Fruit fly (Drosophila melanogaster) whole organism, prepupa: ENCODE data around the gene Rpn11.
A peak's percentile ranks its signal among the peaks of the same experiment; 100 is the strongest.

Source experiments
- CG10631 ChIP-seq: fragments of 200-800 bp; sonication (Bioruptor generic); optimal IDR thresholded peaks from 2 replicates; lab custom pipeline; 2016; ENCODE audit warnings: missing biosample characterization, missing genetic modification characterization
- CG10669 ChIP-seq: fragments of 200-800 bp; sonication (Bioruptor generic); optimal IDR thresholded peaks from 3 replicates; lab custom pipeline; 2018; ENCODE audit warnings: missing biosample characterization, mild to moderate bottlenecking, missing genetic modification characterization, moderate library complexity
- CG11294 ChIP-seq: fragments of 200-800 bp; sonication (Bioruptor generic); IDR thresholded peaks from 2 replicates; pipeline ENCODE4 v1.3.6; 2022; ENCODE audit warnings: missing biosample characterization, missing genetic modification characterization
- CG15336 ChIP-seq: fragments of 200-800 bp; sonication (Bioruptor generic); IDR thresholded peaks from 2 replicates; pipeline ENCODE4 v1.3.6; 2022; ENCODE audit warnings: missing biosample characterization, missing genetic modification characterization
- CG16779 ChIP-seq: fragments of 200-800 bp; sonication (Bioruptor generic); optimal IDR thresholded peaks from 3 replicates; lab custom pipeline; 2017; ENCODE audit warnings: missing biosample characterization, mild to moderate bottlenecking, missing genetic modification characterization
- CG3032 ChIP-seq: fragments of 200-800 bp; optimal IDR thresholded peaks from 2 replicates; lab custom pipeline; 2019; ENCODE audit warnings: missing biosample characterization, mild to moderate bottlenecking, missing genetic modification characterization, moderate library complexity
- CG31627 ChIP-seq: fragments of 200-800 bp; sonication (Bioruptor generic); optimal IDR thresholded peaks from 3 replicates; lab custom pipeline; 2016; ENCODE audit warnings: missing biosample characterization, missing genetic modification characterization
- CG32006 ChIP-seq: fragments of 200-800 bp; sonication (Bioruptor generic); optimal IDR thresholded peaks from 3 replicates; lab custom pipeline; 2017; ENCODE audit warnings: missing biosample characterization, mild to moderate bottlenecking, missing genetic modification characterization
- CG3919 ChIP-seq: fragments of 200-800 bp; sonication (Bioruptor generic); optimal IDR thresholded peaks from 3 replicates; lab custom pipeline; 2016; ENCODE audit warnings: missing biosample characterization, missing genetic modification characterization
- CG4318 ChIP-seq: fragments of 200-800 bp; sonication (Bioruptor generic); optimal IDR thresholded peaks from 3 replicates; lab custom pipeline; 2017; ENCODE audit warnings: missing biosample characterization, mild to moderate bottlenecking, missing genetic modification characterization
- CG6163 ChIP-seq: fragments of 200-800 bp; sonication (Bioruptor generic); IDR thresholded peaks from 3 replicates; pipeline ENCODE4 v1.3.6; 2022; ENCODE audit warnings: missing biosample characterization, missing genetic modification characterization
- CG6792 ChIP-seq: fragments of 200-800 bp; sonication (Bioruptor generic); optimal IDR thresholded peaks from 3 replicates; lab custom pipeline; 2016; ENCODE audit warnings: missing biosample characterization, missing genetic modification characterization
- CG6808 ChIP-seq: fragments of 200-800 bp; sonication (Bioruptor generic); optimal IDR thresholded peaks from 3 replicates; lab custom pipeline; 2017; ENCODE audit warnings: missing biosample characterization, missing genetic modification characterization, mild to moderate bottlenecking, moderate library complexity, missing genetic modification reagents
- CG6854 ChIP-seq: fragments of 200-800 bp; sonication (Bioruptor generic); optimal IDR thresholded peaks from 2 replicates; lab custom pipeline; 2017; ENCODE audit warnings: missing biosample characterization, mild to moderate bottlenecking, missing genetic modification characterization
- CG7368 ChIP-seq: fragments of 200-800 bp; sonication (Bioruptor generic); optimal IDR thresholded peaks from 3 replicates; lab custom pipeline; 2016; ENCODE audit warnings: missing biosample characterization, missing genetic modification characterization
- CG8632 ChIP-seq: fragments of 200-800 bp; sonication (Bioruptor generic); optimal IDR thresholded peaks from 3 replicates; lab custom pipeline; 2016; ENCODE audit warnings: missing biosample characterization, missing genetic modification characterization
- Eip78C ChIP-seq: fragments of 200-800 bp; sonication (Bioruptor generic); peaks from one replicate; lab custom pipeline; 2016; ENCODE audit warnings: missing biosample characterization, missing genetic modification characterization
- Eip93F ChIP-seq: fragments of 200-800 bp; sonication (Bioruptor generic); optimal IDR thresholded peaks from 2 replicates; lab custom pipeline; 2016; ENCODE audit warnings: missing biosample characterization, mild to moderate bottlenecking, missing genetic modification characterization
- Ets96B ChIP-seq: fragments of 200-800 bp; optimal IDR thresholded peaks from 2 replicates; lab custom pipeline; 2019; ENCODE audit warnings: missing biosample characterization, mild to moderate bottlenecking, missing genetic modification characterization, moderate library complexity
- Gug ChIP-seq: fragments of 200-800 bp; sonication (Bioruptor generic); IDR thresholded peaks from 2 replicates; pipeline ENCODE4 v1.3.6; 2022; ENCODE audit warnings: missing biosample characterization, missing genetic modification characterization
- Hr38 ChIP-seq: sonication (Bioruptor generic); optimal IDR thresholded peaks from 2 replicates; lab custom pipeline; 2016; ENCODE audit warnings: missing biosample characterization, missing genetic modification characterization
- Hr39 ChIP-seq: fragments of 200-800 bp; sonication (Bioruptor generic); optimal IDR thresholded peaks from 2 replicates; lab custom pipeline; 2016; ENCODE audit warnings: missing biosample characterization, missing genetic modification characterization
- Hr4 ChIP-seq: fragments of 200-800 bp; sonication (Bioruptor generic); optimal IDR thresholded peaks from 3 replicates; lab custom pipeline; 2016; ENCODE audit warnings: missing biosample characterization, missing genetic modification characterization
- Lpt ChIP-seq: fragments of 200-800 bp; sonication (Bioruptor generic); optimal IDR thresholded peaks from 3 replicates; lab custom pipeline; 2016; ENCODE audit warnings: missing biosample characterization, missing genetic modification characterization
- Met ChIP-seq: fragments of 200-800 bp; sonication (Bioruptor generic); optimal IDR thresholded peaks from 3 replicates; lab custom pipeline; 2016; ENCODE audit warnings: missing biosample characterization, missing genetic modification characterization
- Smox ChIP-seq: fragments of 200-800 bp; sonication (Bioruptor generic); optimal IDR thresholded peaks from 3 replicates; lab custom pipeline; 2016; ENCODE audit warnings: missing biosample characterization, missing genetic modification characterization
- Sox14 ChIP-seq: fragments of 200-800 bp; sonication (Bioruptor generic); optimal IDR thresholded peaks from 3 replicates; lab custom pipeline; 2016; ENCODE audit warnings: missing biosample characterization, missing genetic modification characterization
- achi ChIP-seq: fragments of 200-800 bp; sonication (Bioruptor generic); optimal IDR thresholded peaks from 3 replicates; lab custom pipeline; 2016; ENCODE audit warnings: missing biosample characterization, missing genetic modification characterization
- acj6 ChIP-seq: fragments of 200-800 bp; sonication (Bioruptor generic); optimal IDR thresholded peaks from 3 replicates; lab custom pipeline; 2016; ENCODE audit warnings: missing biosample characterization, missing genetic modification characterization
- cyc ChIP-seq: fragments of 200-800 bp; sonication (Bioruptor generic); optimal IDR thresholded peaks from 3 replicates; lab custom pipeline; 2016; ENCODE audit warnings: missing biosample characterization, missing genetic modification characterization
- dsx ChIP-seq: fragments of 200-800 bp; optimal IDR thresholded peaks from 3 replicates; lab custom pipeline; 2019; ENCODE audit warnings: missing biosample characterization, mild to moderate bottlenecking, missing genetic modification characterization, moderate library complexity; ENCODE audit not compliant: poor library complexity, severe bottlenecking
- eg ChIP-seq: fragments of 200-800 bp; sonication (Bioruptor generic); IDR thresholded peaks from 3 replicates; pipeline ENCODE4 v1.3.6; 2022; ENCODE audit warnings: missing biosample characterization, missing genetic modification characterization
- esn ChIP-seq: fragments of 200-800 bp; sonication (Bioruptor generic); optimal IDR thresholded peaks from 2 replicates; lab custom pipeline; 2016; ENCODE audit warnings: missing biosample characterization, mild to moderate bottlenecking, missing genetic modification characterization, moderate library complexity
- fd85E ChIP-seq: fragments of 200-800 bp; sonication (Bioruptor generic); optimal IDR thresholded peaks from 3 replicates; lab custom pipeline; 2016; ENCODE audit warnings: missing biosample characterization, missing genetic modification characterization
- fkh ChIP-seq: fragments of 200-800 bp; sonication (Bioruptor generic); optimal IDR thresholded peaks from 3 replicates; lab custom pipeline; 2017; ENCODE audit warnings: missing biosample characterization, mild to moderate bottlenecking, missing genetic modification characterization, moderate library complexity
- lz ChIP-seq: fragments of 200-800 bp; sonication (Bioruptor generic); optimal IDR thresholded peaks from 3 replicates; lab custom pipeline; 2016; ENCODE audit warnings: missing biosample characterization, missing genetic modification characterization
- net ChIP-seq: fragments of 200-800 bp; sonication (Bioruptor generic); optimal IDR thresholded peaks from 3 replicates; lab custom pipeline; 2016; ENCODE audit warnings: missing biosample characterization, missing genetic modification characterization
- spab ChIP-seq: fragments of 200-800 bp; sonication (Bioruptor generic); optimal IDR thresholded peaks from 2 replicates; lab custom pipeline; 2017; ENCODE audit warnings: missing biosample characterization, mild to moderate bottlenecking, missing genetic modification characterization, missing genetic modification reagents
- ss ChIP-seq, 2 experiments: fragments of 200-800 bp; sonication (Bioruptor generic); optimal IDR thresholded peaks; 2 replicates in 1 of 2; 3 replicates in 1 of 2; lab custom pipeline; 2017 to 2018; ENCODE audit warnings: mild to moderate bottlenecking in 2 of 2, missing biosample characterization in 2 of 2, missing genetic modification characterization in 2 of 2, moderate library complexity in 1 of 2
- topi ChIP-seq: fragments of 200-800 bp; sonication (Bioruptor generic); optimal IDR thresholded peaks from 3 replicates; lab custom pipeline; 2016; ENCODE audit warnings: missing biosample characterization, missing genetic modification characterization
- vri ChIP-seq: fragments of 200-800 bp; sonication (Bioruptor generic); optimal IDR thresholded peaks from 3 replicates; lab custom pipeline; 2016; ENCODE audit warnings: missing biosample characterization, mild to moderate bottlenecking, missing genetic modification characterization

The Rpn11 gene

DNA sequence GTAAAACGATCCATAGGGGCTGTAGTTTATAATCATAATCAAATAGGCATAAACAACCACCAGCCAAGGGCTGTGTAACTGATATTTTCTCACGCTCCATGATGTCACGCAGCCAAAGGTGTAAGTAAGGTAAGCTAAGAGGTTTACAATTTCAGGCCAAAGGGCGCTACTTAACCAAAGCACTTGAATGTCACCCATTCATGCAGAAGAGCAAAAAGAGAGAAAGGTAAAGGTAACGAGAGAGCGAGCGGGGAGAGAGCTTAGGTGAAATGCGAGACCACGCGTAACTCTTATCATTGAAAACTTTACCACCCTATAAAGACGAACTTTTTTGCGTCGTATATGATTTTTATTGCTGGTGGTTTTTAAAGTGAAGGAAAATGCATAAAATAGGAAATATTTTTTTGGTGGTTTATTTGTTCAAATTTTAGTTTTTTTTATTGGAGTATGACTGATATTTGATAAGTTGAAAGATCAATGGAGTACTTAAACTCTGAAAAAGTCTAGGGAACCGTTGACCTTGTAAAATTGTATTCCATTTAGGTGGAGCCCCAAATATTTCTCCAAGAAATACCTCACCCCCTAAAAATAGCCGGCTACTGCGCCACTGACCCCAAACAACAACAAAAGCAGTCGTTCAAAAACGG lies 48.2 kb upstream of the Rpn11 start (continued):
- peak; percentile 76 for TF ChIP-seq CG6808 (GFP tag; lab: Kevin White, UChicago)
- TF ChIP-seq Smox (GFP tag; lab: Kevin White, UChicago) = peak; percentile 98
- TF ChIP-seq CG6163 (GFP tag; lab: Robert Waterston, UW) = peak; percentile 95
- TF ChIP-seq CG31627 = peak; percentile 99
- peak; percentile 91 for TF ChIP-seq CG15336 (GFP tag; lab: Robert Waterston, UW)
- peak; percentile 98 for TF ChIP-seq cyc (GFP tag; lab: Kevin White, UChicago)
- TF ChIP-seq CG16779 = peak; percentile 81
- TF ChIP-seq Hr39 = peak; percentile 99
- peak; percentile 97 for TF ChIP-seq CG10631 (GFP tag; lab: Kevin White, UChicago)
- TF ChIP-seq Sox14 (GFP tag; lab: Kevin White, UChicago) = peak; percentile 98
- TF ChIP-seq Eip78C = peak; percentile 98
- TF ChIP-seq Ets96B (tag; lab: Kevin White, UChicago) = peak; percentile 87
- peak; percentile 96 for TF ChIP-seq CG4318
- TF ChIP-seq CG8632 (GFP tag; lab: Kevin White, UChicago) = peak; percentile 93
- peak; percentile 89 for TF ChIP-seq CG6854 (GFP tag; lab: Kevin White, UChicago)
- TF ChIP-seq CG32006 (GFP tag; lab: Kevin White, UChicago) = peak; percentile 97
- TF ChIP-seq topi (GFP tag; lab: Kevin White, UChicago) = peak; percentile 97
- peak; percentile 81 for TF ChIP-seq Hr38 (GFP tag; lab: Kevin White, UChicago)
- TF ChIP-seq ss (GFP tag; optimal IDR thresholded peaks at IDR 0.05; lab: Kevin White, UChicago) = peak; percentile 57 to 77
- TF ChIP-seq Hr4 (GFP tag; lab: Kevin White, UChicago) = peak; percentile 98
- TF ChIP-seq achi = peak; percentile 95
- peak; percentile 80 for TF ChIP-seq fkh
- TF ChIP-seq lz (GFP tag; lab: Kevin White, UChicago) = peak; percentile 99
- peak; percentile 96 for TF ChIP-seq vri (GFP tag; lab: Kevin White, UChicago)
- TF ChIP-seq Met (GFP tag; lab: Kevin White, UChicago) = peak; percentile 98
- TF ChIP-seq eg (GFP tag; lab: Robert Waterston, UW) = peak; percentile 92
- TF ChIP-seq Gug (GFP tag; lab: Robert Waterston, UW) = peak; percentile 91
- TF ChIP-seq acj6 (GFP tag; lab: Kevin White, UChicago) = peak; percentile 97
- TF ChIP-seq CG7368 = peak; percentile 94
- TF ChIP-seq esn (GFP tag; lab: Kevin White, UChicago) = peak; percentile 99
- peak; percentile 86 for TF ChIP-seq CG3032
- peak; percentile 88 for TF ChIP-seq Eip93F (GFP tag; lab: Kevin White, UChicago)
- TF ChIP-seq net (GFP tag; lab: Kevin White, UChicago) = peak; percentile 95
- TF ChIP-seq CG10669 (GFP tag; lab: Kevin White, UChicago) = peak; percentile 86

- TF ChIP-seq CG6792 (GFP tag; lab: Kevin White, UChicago) (no peak), topi (GFP tag; lab: Kevin White, UChicago) (no peak), Smox (GFP tag; lab: Kevin White, UChicago) (no peak), dsx (GFP tag; lab: Kevin White, UChicago) (no peak), Sox14 (GFP tag; lab: Kevin White, UChicago) (no peak), CG11294 (GFP tag; lab: Robert Waterston, UW) (no peak), spab (no peak), CG3919 (GFP tag; lab: Kevin White, UChicago) (no peak), net (GFP tag; lab: Kevin White, UChicago) (no peak), fd85E (GFP tag; lab: Kevin White, UChicago) (no peak), Hr38 (GFP tag; lab: Kevin White, UChicago) (no peak), CG7368 (no peak), Lpt (GFP tag; lab: Kevin White, UChicago) (no peak), cyc (GFP tag; lab: Kevin White, UChicago) (no peak), eg (GFP tag; lab: Robert Waterston, UW) (no peak)
- TF ChIP-seq, all 60 proteins: peak for 0
Observed at dm6 chr2L:5103733-5104132, 44.1 kb upstream of the Rpn11 start.
